Worm (Caenorhabditis elegans) whole organism, L4 larva: Measurements from ENCODE around the gene nlp-21.

Experiments used
- F37D6.2 ChIP-seq: sonication (generic microtip); optimal IDR thresholded peaks from 2 replicates; lab custom pipeline; 2016; ENCODE audit warnings: mild to moderate bottlenecking, missing genetic modification characterization, missing compliant biosample characterization
- F49E8.2 ChIP-seq: sonication (generic microtip); optimal IDR thresholded peaks from 2 replicates; lab custom pipeline; 2016; ENCODE audit warnings: missing compliant biosample characterization, mild to moderate bottlenecking, missing genetic modification characterization, borderline replicate concordance
- aha-1 ChIP-seq: fragments of 150-350 bp; peaks from one replicate; lab custom pipeline; 2014; ENCODE audit warnings: missing biosample characterization, missing genetic modification characterization
- aly-2 ChIP-seq: sonication (generic microtip); optimal IDR thresholded peaks from 2 replicates; lab custom pipeline; 2018; ENCODE audit warnings: missing biosample characterization, missing genetic modification characterization
- ama-1 ChIP-seq: fragments of 150-350 bp; optimal IDR thresholded peaks from 2 replicates; lab custom pipeline; 2014; ENCODE audit warnings: inconsistent platforms, mixed read lengths
- ceh-20 ChIP-seq: fragments of 200-800 bp; sonication (Bioruptor generic); IDR thresholded peaks from 2 replicates; pipeline ENCODE4 v1.3.6; 2022; ENCODE audit warnings: missing genetic modification reagents, missing genetic modification characterization, missing compliant biosample characterization
- ceh-62 ChIP-seq: sonication (generic microtip); optimal IDR thresholded peaks from 2 replicates; lab custom pipeline; 2017; ENCODE audit warnings: missing biosample characterization, missing genetic modification characterization
- ces-1 ChIP-seq: fragments of 150-350 bp; sonication (generic microtip); optimal IDR thresholded peaks from 4 replicates; lab custom pipeline; 2014; ENCODE audit warnings: missing biosample characterization, missing genetic modification reagents, missing genetic modification characterization
- cey-2 ChIP-seq: sonication (generic microtip); optimal IDR thresholded peaks from 3 replicates; lab custom pipeline; 2017; ENCODE audit warnings: missing genetic modification characterization, mild to moderate bottlenecking, missing compliant biosample characterization, antibody characterized with exemption, borderline replicate concordance; ENCODE audit not compliant: insufficient read depth
- daf-16 ChIP-seq, 3 experiments: sonication (generic microtip); optimal IDR thresholded peaks; 2 replicates each; lab custom pipeline; 2016 to 2017; ENCODE audit warnings: missing genetic modification characterization in 3 of 3, missing genetic modification reagents in 3 of 3, mild to moderate bottlenecking in 2 of 3, missing compliant biosample characterization in 2 of 3, missing biosample characterization in 1 of 3, moderate library complexity in 1 of 3
- egl-43 ChIP-seq: fragments of 200-800 bp; sonication (Bioruptor generic); IDR thresholded peaks from 2 replicates; pipeline ENCODE4 v1.3.6; 2022; ENCODE audit warnings: missing genetic modification reagents, missing genetic modification characterization, missing compliant biosample characterization
- fkh-10 ChIP-seq: fragments of 150-350 bp; optimal IDR thresholded peaks from 2 replicates; lab custom pipeline; 2014; ENCODE audit warnings: missing biosample characterization, missing genetic modification reagents, missing genetic modification characterization
- fos-1 ChIP-seq: fragments of 150-350 bp; optimal IDR thresholded peaks from 2 replicates; lab custom pipeline; 2014; ENCODE audit warnings: missing biosample characterization, missing genetic modification characterization
- gei-8 ChIP-seq: fragments of 200-800 bp; sonication (Bioruptor generic); optimal IDR thresholded peaks from 2 replicates; lab custom pipeline; 2018; ENCODE audit warnings: mild to moderate bottlenecking, missing genetic modification characterization, missing compliant biosample characterization
- hif-1 ChIP-seq, 2 experiments: sonication (generic microtip); optimal IDR thresholded peaks; 2 replicates each; lab custom pipeline; 2016 to 2017; ENCODE audit warnings: missing compliant biosample characterization in 2 of 2, missing genetic modification characterization in 2 of 2, missing genetic modification reagents in 2 of 2, missing genotype in 2 of 2, mild to moderate bottlenecking in 1 of 2
- hlh-30 ChIP-seq: sonication (generic microtip); optimal IDR thresholded peaks from 2 replicates; lab custom pipeline; 2017; ENCODE audit warnings: antibody characterized with exemption, mild to moderate bottlenecking, missing genetic modification characterization, missing compliant biosample characterization; ENCODE audit not compliant: insufficient read depth
- hmg-1.1 ChIP-seq: fragments of 200-800 bp; sonication (Bioruptor generic); IDR thresholded peaks from 2 replicates; pipeline ENCODE4 v1.3.6; 2022; ENCODE audit warnings: missing genetic modification reagents, missing genetic modification characterization, missing compliant biosample characterization
- lim-7 ChIP-seq: fragments of 200-800 bp; sonication (Bioruptor generic); IDR thresholded peaks from 2 replicates; pipeline ENCODE4 v1.3.6; 2022; ENCODE audit warnings: missing genetic modification characterization, missing compliant biosample characterization
- lin-1 ChIP-seq: fragments of 200-800 bp; sonication (Bioruptor generic); IDR thresholded peaks from 2 replicates; pipeline ENCODE4 v1.3.6; 2022; ENCODE audit warnings: missing genetic modification reagents, missing genetic modification characterization, missing compliant biosample characterization
- lin-39 ChIP-seq: fragments of 150-350 bp; optimal IDR thresholded peaks from 2 replicates; lab custom pipeline; 2014; ENCODE audit warnings: missing biosample characterization, missing genetic modification reagents, missing genetic modification characterization
- lsy-2 ChIP-seq, 2 experiments: fragments of 150-350 bp in 1 of 2; sonication (generic microtip) in 1 of 2; optimal IDR thresholded peaks; 2 replicates each; lab custom pipeline; 2014 to 2017; ENCODE audit warnings: missing biosample characterization in 2 of 2, missing genetic modification characterization in 2 of 2
- mep-1 ChIP-seq: fragments of 150-350 bp; sonication (generic microtip); optimal IDR thresholded peaks from 3 replicates; lab custom pipeline; 2014; ENCODE audit warnings: missing biosample characterization, missing genetic modification characterization
- mes-2 ChIP-seq: sonication (generic microtip); optimal IDR thresholded peaks from 2 replicates; lab custom pipeline; 2016; ENCODE audit warnings: missing genotype, mild to moderate bottlenecking, missing genetic modification characterization, missing compliant biosample characterization; ENCODE audit not compliant: poor library complexity, severe bottlenecking
- nhr-237 ChIP-seq: sonication (generic microtip); optimal IDR thresholded peaks from 2 replicates; lab custom pipeline; 2017; ENCODE audit warnings: missing biosample characterization, missing genetic modification characterization
- nhr-25 ChIP-seq: sonication (generic microtip); optimal IDR thresholded peaks from 2 replicates; lab custom pipeline; 2017; ENCODE audit warnings: missing genetic modification characterization, mild to moderate bottlenecking, missing compliant biosample characterization, antibody characterized with exemption, moderate library complexity, borderline replicate concordance; ENCODE audit not compliant: insufficient read depth
- nhr-6 ChIP-seq: fragments of 150-350 bp; optimal IDR thresholded peaks from 2 replicates; lab custom pipeline; 2014; ENCODE audit warnings: missing biosample characterization, missing genetic modification characterization
- nhr-77 ChIP-seq: fragments of 150-350 bp; optimal IDR thresholded peaks from 2 replicates; lab custom pipeline; 2014; ENCODE audit warnings: missing biosample characterization, missing genetic modification characterization
- pha-4 ChIP-seq, 2 experiments: fragments of 150-350 bp in 1 of 2; fragments of 200-800 bp in 1 of 2; sonication (Bioruptor generic) in 1 of 2; IDR thresholded peaks in 1 of 2; optimal IDR thresholded peaks in 1 of 2; 2 replicates each; pipeline versions ENCODE4 v1.3.6 to Lab custom; 2014 to 2022; ENCODE audit warnings: missing genetic modification characterization in 2 of 2, missing genetic modification reagents in 2 of 2, missing biosample characterization in 1 of 2, missing compliant biosample characterization in 1 of 2
- php-3 ChIP-seq: fragments of 200-800 bp; sonication (Bioruptor generic); IDR thresholded peaks from 2 replicates; pipeline ENCODE4 v1.3.6; 2022; ENCODE audit warnings: missing genetic modification reagents, missing genetic modification characterization, missing compliant biosample characterization
- pqm-1 ChIP-seq: sonication (generic microtip); optimal IDR thresholded peaks from 2 replicates; lab custom pipeline; 2017; ENCODE audit warnings: missing biosample characterization, missing genetic modification characterization
- set-16 ChIP-seq: fragments of 200-800 bp; sonication (Bioruptor generic); IDR thresholded peaks from 2 replicates; pipeline ENCODE4 v1.3.6; 2022; ENCODE audit warnings: missing genetic modification reagents, missing genetic modification characterization, missing compliant biosample characterization
- snpc-1.2 ChIP-seq: fragments of 200-800 bp; sonication (Bioruptor generic); IDR thresholded peaks from 2 replicates; pipeline ENCODE4 v1.3.6; 2022; ENCODE audit warnings: missing genetic modification reagents, missing genetic modification characterization, missing compliant biosample characterization
- tag-97 ChIP-seq: fragments of 200-800 bp; sonication (Bioruptor generic); IDR thresholded peaks from 2 replicates; pipeline ENCODE4 v1.3.6; 2022; ENCODE audit warnings: missing genetic modification characterization, missing compliant biosample characterization
- unc-130 ChIP-seq: sonication (generic microtip); optimal IDR thresholded peaks from 2 replicates; lab custom pipeline; 2016; ENCODE audit warnings: missing genetic modification reagents, missing genetic modification characterization, missing compliant biosample characterization
- unc-62 ChIP-seq, 3 experiments: fragments of 150-350 bp in 1 of 3; sonication (generic microtip); optimal IDR thresholded peaks in 2 of 3; peaks in 1 of 3; 1 replicate in 1 of 3; 2 replicates in 2 of 3; lab custom pipeline; 2014 to 2017; ENCODE audit warnings: missing biosample characterization in 3 of 3, missing genetic modification characterization in 3 of 3, missing genetic modification reagents in 3 of 3, missing genotype in 1 of 3
- vab-7 ChIP-seq: fragments of 200-800 bp; sonication (Bioruptor generic); IDR thresholded peaks from 2 replicates; pipeline ENCODE4 v1.3.6; 2022; ENCODE audit warnings: missing genetic modification reagents, missing genetic modification characterization, missing compliant biosample characterization
- zag-1 ChIP-seq: fragments of 150-350 bp; optimal IDR thresholded peaks from 2 replicates; lab custom pipeline; 2014; ENCODE audit warnings: missing biosample characterization, missing genetic modification characterization
- zfp-3 ChIP-seq: fragments of 200-800 bp; sonication (Bioruptor generic); conservative IDR thresholded peaks from 2 replicates; pipeline ENCODE4 v1.3.6; 2022; ENCODE audit warnings: missing genetic modification reagents, missing genetic modification characterization, missing compliant biosample characterization

The nlp-21 gene

DNA sequence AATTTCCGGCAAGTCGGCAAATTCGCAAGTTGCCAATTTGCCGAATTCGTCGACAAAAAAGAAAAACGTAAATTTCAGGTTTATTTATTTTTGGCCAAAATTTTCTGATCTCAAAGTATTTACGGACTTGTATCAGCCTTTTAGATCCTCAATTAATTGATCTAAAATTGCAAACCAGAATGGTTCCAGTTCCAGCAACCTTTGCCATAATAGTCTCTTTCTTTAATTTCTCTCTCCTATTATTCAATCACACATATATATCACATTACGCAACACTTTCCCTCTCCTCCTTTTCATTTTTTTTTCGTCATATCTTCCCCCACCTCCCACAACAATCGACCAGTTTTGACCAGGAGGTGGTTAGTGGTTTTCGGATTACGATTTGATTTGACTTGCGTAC, 4.4 kb upstream of the nlp-21 start, which contains the start of gene Y47D3B.3:
Gene Y47D3B.3, plus strand, starts transcription at position 301 of the 400 bp plus-strand sequence.
- no peak for TF ChIP-seq zfp-3 (GFP tag; lab: Robert Waterston, UW)
- no peak for TF ChIP-seq tag-97 (GFP tag; lab: Robert Waterston, UW)
- no peak for TF ChIP-seq ceh-62
- TF ChIP-seq nhr-6 (tag; lab: Kevin White, UChicago): no peak

DNA sequence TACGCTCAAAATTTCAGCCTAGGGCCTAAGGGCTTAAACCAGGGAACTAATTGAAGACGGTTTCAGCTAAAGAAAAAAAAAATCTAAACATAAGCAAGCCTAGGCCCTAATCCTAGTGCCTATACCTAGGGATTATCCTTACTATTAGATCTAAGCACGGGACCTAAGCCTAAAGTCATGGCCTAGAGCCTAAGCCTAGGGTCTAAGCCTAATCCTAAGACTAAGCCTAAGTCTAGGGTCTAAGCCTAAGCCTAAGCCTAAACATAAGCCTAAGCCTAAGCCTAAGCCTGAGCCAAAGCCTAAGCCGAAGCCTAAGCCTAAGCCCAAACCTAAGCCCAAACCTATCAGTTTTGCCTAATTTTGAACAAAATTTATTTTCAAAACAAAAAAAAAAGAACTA, 322 bp downstream of the nlp-21 start:
- TF ChIP-seq unc-62 (GFP tag; optimal IDR thresholded peaks at IDR 0.05 in 1 of 2; lab: Kevin White, UChicago) (no peak), unc-62 (tag; optimal IDR thresholded peaks at IDR 0.05; lab: Kevin White, UChicago) (no peak), ama-1 (lab: Kevin White, UChicago) (no peak), nhr-77 (tag; lab: Kevin White, UChicago) (no peak), aha-1 (no peak), F37D6.2 (no peak)

DNA sequence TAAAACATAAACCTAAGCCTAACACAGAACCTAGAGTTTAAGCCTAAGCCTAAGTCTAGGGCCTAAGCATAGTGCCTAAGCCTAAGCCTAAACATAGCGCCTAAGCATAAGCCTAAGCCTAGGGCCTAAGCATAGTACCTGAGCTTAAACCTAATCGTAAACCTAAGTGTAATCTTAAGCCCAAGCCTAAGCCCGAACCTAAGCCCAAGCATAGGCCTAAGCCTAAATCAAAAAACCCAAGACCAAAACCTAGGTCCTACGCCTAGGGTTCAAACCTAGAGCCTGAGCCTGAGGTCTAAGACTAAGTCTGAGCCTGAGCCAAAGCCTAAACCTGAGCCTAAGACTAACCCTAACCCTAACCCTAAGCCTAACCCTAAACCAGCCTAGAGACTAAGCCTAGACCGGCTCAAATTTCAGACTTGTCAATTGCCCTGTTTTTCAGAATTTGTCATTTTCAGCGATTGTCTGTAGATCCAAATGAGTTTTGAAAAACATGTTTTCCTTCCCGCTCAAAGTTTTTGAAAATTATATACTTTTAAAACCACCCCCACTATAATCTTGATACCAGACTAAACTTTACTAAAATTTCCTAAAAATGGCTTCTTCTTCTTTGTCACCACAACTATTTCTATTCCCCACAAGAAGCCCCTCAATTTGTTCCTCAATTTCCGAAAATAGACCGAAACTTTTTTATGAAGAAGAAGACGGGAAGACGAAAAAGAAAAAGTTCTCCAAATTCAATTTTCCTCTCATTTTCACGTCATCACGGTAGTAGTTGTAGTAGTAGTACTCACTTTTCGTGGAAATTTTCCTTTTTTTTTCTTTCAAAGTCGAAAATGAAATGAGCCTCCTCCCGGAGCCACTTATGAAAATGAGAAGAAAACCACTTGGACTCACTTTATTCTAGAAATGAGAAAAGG, 1.2 kb downstream of the nlp-21 start:
- peak; percentile 79 for TF ChIP-seq fkh-10
- peak in 1 of 2 experiments; percentile 99 for TF ChIP-seq unc-62 (GFP tag; optimal IDR thresholded peaks at IDR 0.05 in 1 of 2; lab: Kevin White, UChicago)
- TF ChIP-seq unc-62 (tag; optimal IDR thresholded peaks at IDR 0.05; lab: Kevin White, UChicago): no peak
- no peak for TF ChIP-seq nhr-25 (tag; lab: Kevin White, UChicago)
- TF ChIP-seq mep-1: no peak
- no peak for TF ChIP-seq hif-1 (tag; optimal IDR thresholded peaks at IDR 0.05; lab: Kevin White, UChicago)
- TF ChIP-seq aly-2 (tag; lab: Kevin White, UChicago): no peak
- no peak for TF ChIP-seq set-16
- TF ChIP-seq gei-8: no peak
- TF ChIP-seq vab-7: 0 out of 2 replicates have a peak, but pooled peaks have one; percentile 12
- no peak for TF ChIP-seq cey-2
- TF ChIP-seq unc-130 (GFP tag; lab: Kevin White, UChicago): no peak
- peak; percentile 66 for TF ChIP-seq ces-1 (GFP tag; lab: Kevin White, UChicago)
- peak; percentile 93 for TF ChIP-seq aha-1
- TF ChIP-seq hlh-30 (tag; lab: Kevin White, UChicago): no peak

DNA sequence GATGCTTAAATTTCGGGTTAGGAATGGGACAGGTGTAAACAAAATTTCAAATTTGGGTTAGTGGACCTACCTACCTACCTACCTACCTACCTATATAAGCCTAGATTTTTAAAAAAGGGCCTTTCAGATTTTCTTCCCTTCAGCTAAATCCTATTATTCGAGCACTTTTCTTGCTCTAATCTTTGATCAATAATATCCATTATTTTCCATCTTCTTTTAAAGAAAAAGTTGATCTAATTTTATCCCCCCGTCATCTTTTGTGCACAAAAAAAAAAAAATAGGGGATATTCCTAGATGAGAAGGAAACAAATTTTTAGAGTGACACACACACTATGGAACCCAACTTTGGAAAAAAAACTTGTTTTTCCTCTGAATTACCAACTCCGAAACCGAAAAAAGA, 2.2 kb downstream of the nlp-21 start:
- no peak for TF ChIP-seq lsy-2 (tag; optimal IDR thresholded peaks at IDR 0.05; lab: Kevin White, UChicago)
- TF ChIP-seq pqm-1 (tag; lab: Kevin White, UChicago): no peak
- TF ChIP-seq fos-1 (tag; lab: Kevin White, UChicago): no peak
- no peak for TF ChIP-seq mes-2 (tag; lab: Kevin White, UChicago)
- no peak for TF ChIP-seq lin-39
- peak; percentile 53 for TF ChIP-seq ces-1 (GFP tag; lab: Kevin White, UChicago)
- no peak for TF ChIP-seq nhr-237 (tag; lab: Kevin White, UChicago)
- TF ChIP-seq aha-1: peak; percentile 13
- peak; percentile 60 for TF ChIP-seq fkh-10
- no peak for TF ChIP-seq hlh-30 (tag; lab: Kevin White, UChicago)
- TF ChIP-seq, all 104 proteins: peak for 3

DNA sequence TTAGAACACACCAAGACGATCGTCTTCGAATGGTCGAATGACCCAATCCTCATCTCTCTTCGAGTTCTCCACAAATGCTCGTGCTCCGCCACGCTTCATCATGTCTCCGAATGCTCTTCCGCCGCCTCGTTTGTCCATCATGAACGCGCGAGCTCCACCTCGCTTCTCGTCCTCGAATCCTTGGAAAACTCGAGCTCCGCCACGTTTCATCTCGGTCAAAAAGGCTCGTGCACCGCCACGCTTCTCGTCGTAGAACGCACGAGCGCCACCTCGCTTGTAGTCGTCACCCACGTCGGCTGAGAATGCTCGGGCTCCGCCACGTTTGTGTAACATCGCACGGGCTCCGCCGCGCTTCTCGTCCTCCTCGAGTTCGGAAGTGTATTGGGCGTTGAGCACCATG, 3.7 kb downstream of the nlp-21 start:
- TF ChIP-seq set-16 (peak; percentile 88), mes-2 (tag; lab: Kevin White, UChicago) (no peak), snpc-1.2 (GFP tag; lab: Robert Waterston, UW) (no peak), ceh-20 (GFP tag; lab: Robert Waterston, UW) (0 out of 2 replicates have a peak, but pooled peaks have one; percentile 12), fkh-10 (no peak), F49E8.2 (tag; lab: Kevin White, UChicago) (no peak), nhr-25 (tag; lab: Kevin White, UChicago) (no peak), ces-1 (GFP tag; lab: Kevin White, UChicago) (no peak), egl-43 (GFP tag; lab: Robert Waterston, UW) (0 out of 2 replicates have a peak, but pooled peaks have one; percentile 27), pha-4 (GFP tag; IDR thresholded peaks at IDR 0.05; lab: Robert Waterston, UW) (no peak), pha-4 (tag; optimal IDR thresholded peaks at IDR 0.05; lab: Kevin White, UChicago) (no peak), php-3 (GFP tag; lab: Robert Waterston, UW) (no peak), hmg-1.1 (GFP tag; lab: Robert Waterston, UW) (0 out of 2 replicates have a peak, but pooled peaks have one; percentile 10), lim-7 (GFP tag; lab: Robert Waterston, UW) (0 out of 2 replicates have a peak, but pooled peaks have one; percentile 9), daf-16 (GFP tag; optimal IDR thresholded peaks at IDR 0.05; lab: Kevin White, UChicago) (no peak), daf-16 (tag; optimal IDR thresholded peaks at IDR 0.05; lab: Kevin White, UChicago) (no peak), lin-1 (GFP tag; lab: Robert Waterston, UW) (no peak), zag-1 (no peak)
